Fruit fly (Drosophila melanogaster) whole organism, embryonic: ENCODE data around the gene CG12194.

Experiments
- Adf1 ChIP-seq: fragments of 200-800 bp; sonication (Bioruptor generic); IDR thresholded peaks from 2 replicates; pipeline ENCODE4 v1.3.6; 2022; ENCODE audit warnings: missing biosample characterization, missing genetic modification characterization
- B-H2 ChIP-seq: fragments of 200-800 bp; sonication (Bioruptor generic); optimal IDR thresholded peaks from 2 replicates; lab custom pipeline; 2018; ENCODE audit warnings: missing biosample characterization, mild to moderate bottlenecking, missing genetic modification characterization
- CG10274 ChIP-seq: fragments of 200-800 bp; sonication (Bioruptor generic); optimal IDR thresholded peaks from 3 replicates; lab custom pipeline; 2017; ENCODE audit warnings: missing biosample characterization, mild to moderate bottlenecking, missing genetic modification characterization
- CG11696 ChIP-seq: fragments of 200-800 bp; sonication (Bioruptor generic); IDR thresholded peaks from 2 replicates; pipeline ENCODE4 v1.3.6; 2022; ENCODE audit warnings: missing biosample characterization, missing genetic modification characterization
- CG14667 ChIP-seq: fragments of 200-800 bp; sonication (Bioruptor generic); IDR thresholded peaks from 2 replicates; pipeline ENCODE4 v1.3.6; 2022; ENCODE audit warnings: missing biosample characterization, missing genetic modification characterization
- CG14965 ChIP-seq: fragments of 200-800 bp; sonication (Bioruptor generic); optimal IDR thresholded peaks from 2 replicates; lab custom pipeline; 2016; ENCODE audit warnings: missing biosample characterization, missing genetic modification characterization, borderline replicate concordance
- CG15269 ChIP-seq: fragments of 200-800 bp; sonication (Bioruptor generic); optimal IDR thresholded peaks from 2 replicates; lab custom pipeline; 2018; ENCODE audit warnings: missing biosample characterization, mild to moderate bottlenecking, missing genetic modification characterization, moderate library complexity
- CG15479 ChIP-seq: fragments of 200-800 bp; sonication (Bioruptor generic); optimal IDR thresholded peaks from 3 replicates; lab custom pipeline; 2019; ENCODE audit warnings: missing biosample characterization, mild to moderate bottlenecking, missing genetic modification characterization, moderate library complexity
- CG17568 ChIP-seq: fragments of 200-800 bp; sonication (Bioruptor generic); optimal IDR thresholded peaks from 2 replicates; lab custom pipeline; 2018; ENCODE audit warnings: missing biosample characterization, mild to moderate bottlenecking, missing genetic modification characterization, moderate library complexity
- CG17912 ChIP-seq: fragments of 200-800 bp; sonication (Bioruptor generic); optimal IDR thresholded peaks from 2 replicates; lab custom pipeline; 2018; ENCODE audit warnings: missing biosample characterization, mild to moderate bottlenecking, missing genetic modification characterization
- CG2678 ChIP-seq: fragments of 200-800 bp; sonication (Bioruptor generic); optimal IDR thresholded peaks from 3 replicates; lab custom pipeline; 2019; ENCODE audit warnings: missing biosample characterization, mild to moderate bottlenecking, missing genetic modification characterization, moderate library complexity
- CG30020 ChIP-seq: fragments of 200-800 bp; optimal IDR thresholded peaks from 2 replicates; lab custom pipeline; 2019; ENCODE audit warnings: missing biosample characterization, mild to moderate bottlenecking, missing genetic modification characterization, moderate library complexity
- CG31224 ChIP-seq: fragments of 200-800 bp; sonication (Bioruptor generic); IDR thresholded peaks from 2 replicates; pipeline ENCODE4 v1.3.6; 2022; ENCODE audit warnings: missing biosample characterization, missing genetic modification characterization
- CG31441 ChIP-seq: fragments of 200-800 bp; sonication (Bioruptor generic); IDR thresholded peaks from 2 replicates; pipeline ENCODE4 v1.3.6; 2022; ENCODE audit warnings: missing biosample characterization, missing genetic modification characterization
- CG32772 ChIP-seq: fragments of 200-800 bp; sonication (Bioruptor generic); IDR thresholded peaks from 2 replicates; pipeline ENCODE4 v1.3.6; 2022; ENCODE audit warnings: missing biosample characterization, missing genetic modification characterization
- CG3281 ChIP-seq: fragments of 200-800 bp; sonication (Bioruptor generic); optimal IDR thresholded peaks from 3 replicates; lab custom pipeline; 2017; ENCODE audit warnings: missing biosample characterization, mild to moderate bottlenecking, missing genetic modification characterization
- CG3995 ChIP-seq: fragments of 200-800 bp; sonication (Bioruptor generic); optimal IDR thresholded peaks from 3 replicates; lab custom pipeline; 2016; ENCODE audit warnings: missing biosample characterization, missing genetic modification characterization
- CG42726 ChIP-seq: fragments of 200-800 bp; sonication (Bioruptor generic); IDR thresholded peaks from 2 replicates; pipeline ENCODE4 v1.3.6; 2022; ENCODE audit warnings: missing biosample characterization, missing genetic modification characterization; ENCODE audit not compliant: partially characterized antibody
- CG4730 ChIP-seq: fragments of 200-800 bp; sonication (Bioruptor generic); IDR thresholded peaks from 2 replicates; pipeline ENCODE4 v1.3.6; 2022; ENCODE audit warnings: missing biosample characterization, missing genetic modification characterization
- CG6689 ChIP-seq: fragments of 200-800 bp; sonication (Bioruptor generic); IDR thresholded peaks from 2 replicates; pipeline ENCODE4 v1.3.6; 2022; ENCODE audit warnings: missing biosample characterization, missing genetic modification characterization
- CG7786 ChIP-seq: fragments of 200-800 bp; sonication (Bioruptor generic); optimal IDR thresholded peaks from 2 replicates; lab custom pipeline; 2016; ENCODE audit warnings: missing biosample characterization, missing genetic modification characterization
- CG7987 ChIP-seq: fragments of 200-800 bp; sonication (Bioruptor generic); optimal IDR thresholded peaks from 2 replicates; lab custom pipeline; 2018; ENCODE audit warnings: missing biosample characterization, mild to moderate bottlenecking, missing genetic modification characterization, moderate library complexity
- CG9609 ChIP-seq: fragments of 200-800 bp; sonication (Bioruptor generic); optimal IDR thresholded peaks from 3 replicates; lab custom pipeline; 2016; ENCODE audit warnings: missing biosample characterization, missing genetic modification characterization
- CG9876 ChIP-seq: fragments of 200-800 bp; sonication (Bioruptor generic); optimal IDR thresholded peaks from 2 replicates; lab custom pipeline; 2016; ENCODE audit warnings: missing biosample characterization, missing genetic modification characterization
- Deaf1 ChIP-seq: fragments of 200-800 bp; optimal IDR thresholded peaks from 3 replicates; lab custom pipeline; 2019; ENCODE audit warnings: missing biosample characterization, mild to moderate bottlenecking, missing genetic modification characterization, moderate library complexity
- Dfd ChIP-seq, 2 experiments: fragments of >200 bp; optimal IDR thresholded peaks; 2 replicates each; lab custom pipeline; 2017; ENCODE audit warnings: missing biosample characterization in 2 of 2, missing genetic modification characterization in 2 of 2
- Doc2 ChIP-seq: fragments of 200-800 bp; sonication (Bioruptor generic); IDR thresholded peaks from 2 replicates; pipeline ENCODE4 v1.3.6; 2022; ENCODE audit warnings: missing biosample characterization, missing genetic modification characterization
- Dref ChIP-seq: fragments of 200-800 bp; sonication (Bioruptor generic); IDR thresholded peaks from 2 replicates; pipeline ENCODE4 v1.3.6; 2022; ENCODE audit warnings: missing biosample characterization, missing genetic modification characterization
- Fer1 ChIP-seq: fragments of 200-800 bp; sonication (Bioruptor generic); optimal IDR thresholded peaks from 2 replicates; lab custom pipeline; 2017; ENCODE audit warnings: missing biosample characterization, mild to moderate bottlenecking, missing genetic modification characterization
- Meics ChIP-seq: fragments of 200-800 bp; sonication (Bioruptor generic); optimal IDR thresholded peaks from 2 replicates; lab custom pipeline; 2017; ENCODE audit warnings: missing biosample characterization, mild to moderate bottlenecking, missing genetic modification characterization
- Optix ChIP-seq: fragments of 200-800 bp; sonication (Bioruptor generic); IDR thresholded peaks from 3 replicates; pipeline ENCODE4 v1.3.6; 2022; ENCODE audit warnings: missing biosample characterization, missing genetic modification characterization
- Poxn ChIP-seq: fragments of 200-800 bp; sonication (Bioruptor generic); IDR thresholded peaks from 2 replicates; pipeline ENCODE4 v1.3.6; 2022; ENCODE audit warnings: missing biosample characterization, missing genetic modification characterization
- YL-1 ChIP-seq: fragments of 200-800 bp; sonication (Bioruptor generic); optimal IDR thresholded peaks from 3 replicates; lab custom pipeline; 2017; ENCODE audit warnings: missing biosample characterization, mild to moderate bottlenecking, missing genetic modification characterization
- amos ChIP-seq: fragments of 200-800 bp; sonication (Bioruptor generic); IDR thresholded peaks from 2 replicates; pipeline ENCODE4 v1.3.6; 2022; ENCODE audit warnings: missing biosample characterization, missing genetic modification characterization; ENCODE audit not compliant: partially characterized antibody
- ato ChIP-seq: fragments of 200-800 bp; sonication (Bioruptor generic); IDR thresholded peaks from 2 replicates; pipeline ENCODE4 v1.3.6; 2022; ENCODE audit warnings: missing biosample characterization, missing genetic modification characterization; ENCODE audit not compliant: partially characterized antibody
- cas ChIP-seq: fragments of 200-800 bp; sonication (Bioruptor generic); IDR thresholded peaks from 2 replicates; pipeline ENCODE4 v1.3.6; 2022; ENCODE audit warnings: missing biosample characterization, missing genetic modification characterization
- caup ChIP-seq: fragments of 200-800 bp; sonication (Bioruptor generic); optimal IDR thresholded peaks from 3 replicates; lab custom pipeline; 2017; ENCODE audit warnings: missing biosample characterization, mild to moderate bottlenecking, missing genetic modification characterization, moderate library complexity; ENCODE audit not compliant: severe bottlenecking
- corto ChIP-seq: fragments of 200-800 bp; sonication (Bioruptor generic); optimal IDR thresholded peaks from 2 replicates; lab custom pipeline; 2016; ENCODE audit warnings: missing biosample characterization, mild to moderate bottlenecking, missing genetic modification characterization, moderate library complexity
- cwo ChIP-seq: fragments of 200-800 bp; sonication (Bioruptor generic); optimal IDR thresholded peaks from 3 replicates; lab custom pipeline; 2017; ENCODE audit warnings: missing biosample characterization, missing genetic modification characterization, mild to moderate bottlenecking, moderate library complexity, missing genetic modification reagents
- da ChIP-seq: fragments of 200-800 bp; sonication (Bioruptor generic); optimal IDR thresholded peaks from 2 replicates; lab custom pipeline; 2016; ENCODE audit warnings: missing biosample characterization, missing genetic modification characterization
- fd3F ChIP-seq: fragments of 200-800 bp; sonication (Bioruptor generic); optimal IDR thresholded peaks from 2 replicates; lab custom pipeline; 2018; ENCODE audit warnings: missing biosample characterization, mild to moderate bottlenecking, missing genetic modification characterization, moderate library complexity
- gsb ChIP-seq: fragments of 200-800 bp; sonication (Bioruptor generic); IDR thresholded peaks from 2 replicates; pipeline ENCODE4 v1.3.6; 2022; ENCODE audit warnings: missing biosample characterization, missing genetic modification characterization
- lov ChIP-seq, 2 experiments: fragments of 200-800 bp in 1 of 2; fragments of >200 bp in 1 of 2; sonication (Bioruptor generic) in 1 of 2; IDR thresholded peaks in 1 of 2; optimal IDR thresholded peaks in 1 of 2; 2 replicates in 1 of 2; 3 replicates in 1 of 2; pipeline versions ENCODE4 v1.3.6 to Lab custom; 2017 to 2022; ENCODE audit warnings: missing biosample characterization in 1 of 2, missing genetic modification characterization in 1 of 2
- mld ChIP-seq: fragments of 200-800 bp; sonication (Bioruptor generic); IDR thresholded peaks from 3 replicates; pipeline ENCODE4 v1.3.6; 2022; ENCODE audit warnings: missing biosample characterization, missing genetic modification characterization; ENCODE audit not compliant: partially characterized antibody
- phol ChIP-seq: fragments of 200-800 bp; sonication (Bioruptor generic); optimal IDR thresholded peaks from 3 replicates; lab custom pipeline; 2018; ENCODE audit warnings: missing biosample characterization, mild to moderate bottlenecking, missing genetic modification characterization, moderate library complexity
- sqz ChIP-seq: fragments of 200-800 bp; sonication (Bioruptor generic); optimal IDR thresholded peaks from 3 replicates; lab custom pipeline; 2018; ENCODE audit warnings: missing biosample characterization, mild to moderate bottlenecking, missing genetic modification characterization
- sug ChIP-seq: fragments of 200-800 bp; optimal IDR thresholded peaks from 2 replicates; lab custom pipeline; 2019; ENCODE audit warnings: missing biosample characterization, mild to moderate bottlenecking, missing genetic modification characterization, moderate library complexity
- tna ChIP-seq: fragments of 200-800 bp; sonication (Bioruptor generic); IDR thresholded peaks from 2 replicates; pipeline ENCODE4 v1.3.6; 2022; ENCODE audit warnings: missing biosample characterization, missing genetic modification characterization; ENCODE audit not compliant: partially characterized antibody
- tx ChIP-seq: fragments of 200-800 bp; sonication (Bioruptor generic); optimal IDR thresholded peaks from 2 replicates; lab custom pipeline; 2016; ENCODE audit warnings: missing biosample characterization, missing genetic modification characterization
- z ChIP-seq: fragments of 200-800 bp; sonication (Bioruptor generic); IDR thresholded peaks from 3 replicates; pipeline ENCODE4 v1.3.6; 2022; ENCODE audit warnings: missing biosample characterization, missing genetic modification characterization

The CG12194 gene

dm6 chr2L:4850356-4850755 lies 12.2 kb downstream of the CG12194 start, which contains the start of the genes mRpS2 and Mon1 (continued):
- TF ChIP-seq caup (GFP tag; lab: Kevin White, UChicago), result peak; percentile 94
- peak; percentile 95 for TF ChIP-seq CG3281 (GFP tag; lab: Kevin White, UChicago)
- peak; percentile 69 for TF ChIP-seq sqz
- peak; percentile 80 for TF ChIP-seq CG9609 (GFP tag; lab: Kevin White, UChicago)
- peak; percentile 37 for TF ChIP-seq da
- peak; percentile 95 for TF ChIP-seq phol (tag; lab: Kevin White, UChicago)
- no peak for TF ChIP-seq lov (optimal IDR thresholded peaks at IDR 0.05; lab: Kevin White, UChicago)
- peak; percentile 93 for TF ChIP-seq lov (GFP tag; IDR thresholded peaks at IDR 0.05; lab: Robert Waterston, UW)
- TF ChIP-seq Dref, result 0 out of 2 replicates have a peak, but pooled peaks have one; percentile 37
- TF ChIP-seq tna, result no peak
- TF ChIP-seq Meics (GFP tag; lab: Kevin White, UChicago), result peak; percentile 96
- peak; percentile 73; the same call in 1 of the 2 replicates for TF ChIP-seq Doc2 (GFP tag; lab: Robert Waterston, UW)
- TF ChIP-seq CG15479, result no peak
- TF ChIP-seq sug (tag; lab: Kevin White, UChicago), result peak; percentile 91
- peak; percentile 99 for TF ChIP-seq CG31441
- peak; percentile 97 for TF ChIP-seq CG2678 (tag; lab: Kevin White, UChicago)
- no peak for TF ChIP-seq ato (GFP tag; lab: Robert Waterston, UW)
- peak; percentile 92 for TF ChIP-seq CG7987 (GFP tag; lab: Kevin White, UChicago)
- TF ChIP-seq CG30020 (tag; lab: Kevin White, UChicago), result peak; percentile 81
- TF ChIP-seq CG15269 (tag; lab: Kevin White, UChicago), result peak; percentile 96
- TF ChIP-seq CG17568 (GFP tag; lab: Kevin White, UChicago), result peak; percentile 90
- TF ChIP-seq CG32772 (GFP tag; lab: Robert Waterston, UW), result peak; percentile 95
- peak; percentile 67 for TF ChIP-seq tx (GFP tag; lab: Kevin White, UChicago)
- peak; percentile 95 for TF ChIP-seq gsb (GFP tag; lab: Robert Waterston, UW)
- no peak for TF ChIP-seq mld (GFP tag; lab: Robert Waterston, UW)
- peak; percentile 31; the same call in 1 of the 3 replicates for TF ChIP-seq z (GFP tag; lab: Robert Waterston, UW)
- TF ChIP-seq CG11696 (GFP tag; lab: Robert Waterston, UW), result peak; percentile 93
- TF ChIP-seq CG10274 (GFP tag; lab: Kevin White, UChicago), result peak; percentile 60
- TF ChIP-seq CG9876 (GFP tag; lab: Kevin White, UChicago), result peak; percentile 49
- TF ChIP-seq Fer1 (GFP tag; lab: Kevin White, UChicago), result peak; percentile 96
- no peak for TF ChIP-seq CG14965 (GFP tag; lab: Kevin White, UChicago)
- TF ChIP-seq CG31224 (GFP tag; lab: Robert Waterston, UW), result peak; percentile 95
- TF ChIP-seq CG4730 (GFP tag; lab: Robert Waterston, UW), result peak; percentile 96
- TF ChIP-seq Adf1, result peak; percentile 78
- peak; percentile 98 for TF ChIP-seq CG6689 (GFP tag; lab: Robert Waterston, UW)
- TF ChIP-seq cwo (GFP tag; lab: Kevin White, UChicago), result peak; percentile 91
- peak; percentile 56 for TF ChIP-seq CG3995 (GFP tag; lab: Kevin White, UChicago)
- peak; percentile 59 for TF ChIP-seq corto (GFP tag; lab: Kevin White, UChicago)
- TF ChIP-seq B-H2 (GFP tag; lab: Kevin White, UChicago), result peak; percentile 92
- TF ChIP-seq CG14667 (GFP tag; lab: Robert Waterston, UW), result peak; percentile 96
- peak; percentile 78 for TF ChIP-seq CG7786 (GFP tag; lab: Kevin White, UChicago)
- TF ChIP-seq Dfd (GFP tag; optimal IDR thresholded peaks at IDR 0.05; lab: Kevin White, UChicago), result no peak
- peak; percentile 95 for TF ChIP-seq fd3F (GFP tag; lab: Kevin White, UChicago)
- TF ChIP-seq amos (GFP tag; lab: Robert Waterston, UW), result no peak
- TF ChIP-seq cas (GFP tag; lab: Robert Waterston, UW), result peak; percentile 93
- no peak for TF ChIP-seq CG42726 (GFP tag; lab: Robert Waterston, UW)
- peak; percentile 72 for TF ChIP-seq Deaf1 (tag; lab: Kevin White, UChicago)
- TF ChIP-seq YL-1 (GFP tag; lab: Kevin White, UChicago), result peak; percentile 90
- TF ChIP-seq Optix (GFP tag; lab: Robert Waterston, UW), result peak; percentile 85
- TF ChIP-seq CG17912 (GFP tag; lab: Kevin White, UChicago), result peak; percentile 39
- peak; percentile 82 for TF ChIP-seq Poxn (GFP tag; lab: Robert Waterston, UW)
